Worm (Caenorhabditis elegans) whole organism, young adult: ENCODE measurements around the gene C09F5.1.

Source experiments
- F23B12.7 ChIP-seq: sonication (generic microtip); optimal IDR thresholded peaks from 2 replicates; lab custom pipeline; 2017; ENCODE audit warnings: missing genetic modification characterization, mild to moderate bottlenecking, missing compliant biosample characterization, antibody characterized with exemption, moderate library complexity; ENCODE audit not compliant: insufficient read depth
- F33H1.4 ChIP-seq: fragments of 200-800 bp; sonication (Bioruptor generic); IDR thresholded peaks from 2 replicates; pipeline ENCODE4 v1.3.6; 2022; ENCODE audit warnings: missing genetic modification reagents, missing genetic modification characterization, missing compliant biosample characterization
- Y53F4B.3 ChIP-seq: fragments of 200-800 bp; sonication (Bioruptor generic); IDR thresholded peaks from 2 replicates; pipeline ENCODE4 v1.3.6; 2022; ENCODE audit warnings: missing genetic modification reagents, missing genetic modification characterization, missing compliant biosample characterization
- dpff-1 ChIP-seq: sonication (generic microtip); optimal IDR thresholded peaks from 2 replicates; lab custom pipeline; 2017; ENCODE audit warnings: mild to moderate bottlenecking, missing genetic modification characterization, missing compliant biosample characterization
- egl-44 ChIP-seq: fragments of 200-800 bp; sonication (Bioruptor generic); IDR thresholded peaks from 2 replicates; pipeline ENCODE4 v1.3.6; 2022; ENCODE audit warnings: missing genetic modification reagents, missing genetic modification characterization, missing compliant biosample characterization
- lin-54 ChIP-seq: fragments of 200-800 bp; sonication (Bioruptor generic); optimal IDR thresholded peaks from 2 replicates; lab custom pipeline; 2018; ENCODE audit warnings: mild to moderate bottlenecking, missing genetic modification characterization, missing compliant biosample characterization
- madf-3 ChIP-seq: fragments of 200-800 bp; sonication (Bioruptor generic); IDR thresholded peaks from 2 replicates; pipeline ENCODE4 v1.3.6; 2022; ENCODE audit warnings: missing genetic modification reagents, missing genetic modification characterization, missing compliant biosample characterization
- madf-6 ChIP-seq: fragments of 200-800 bp; sonication (Bioruptor generic); IDR thresholded peaks from 2 replicates; pipeline ENCODE4 v1.3.6; 2022; ENCODE audit warnings: missing genetic modification reagents, missing genetic modification characterization, missing compliant biosample characterization
- mcd-1 ChIP-seq: fragments of 200-800 bp; sonication (Bioruptor generic); IDR thresholded peaks from 2 replicates; pipeline ENCODE4 v1.3.6; 2022; ENCODE audit warnings: missing genetic modification reagents, missing genetic modification characterization, missing compliant biosample characterization
- mes-4 ChIP-seq: sonication (generic microtip); optimal IDR thresholded peaks from 2 replicates; lab custom pipeline; 2016; ENCODE audit warnings: missing genotype, missing genetic modification characterization, missing compliant biosample characterization
- pha-4 ChIP-seq: fragments of 150-350 bp; sonication (generic microtip); optimal IDR thresholded peaks from 2 replicates; lab custom pipeline; 2014; ENCODE audit warnings: missing biosample characterization, missing genetic modification reagents, missing genetic modification characterization
- snpc-1.1 ChIP-seq: sonication (generic microtip); optimal IDR thresholded peaks from 2 replicates; lab custom pipeline; 2017; ENCODE audit warnings: missing genetic modification characterization, mild to moderate bottlenecking, missing compliant biosample characterization, antibody characterized with exemption, moderate library complexity, missing genotype, missing genetic modification reagents; ENCODE audit not compliant: insufficient read depth
- unc-62 ChIP-seq: fragments of 150-350 bp; optimal IDR thresholded peaks from 2 replicates; lab custom pipeline; 2014; ENCODE audit warnings: missing biosample characterization, missing genetic modification reagents, missing genetic modification characterization

DNA sequence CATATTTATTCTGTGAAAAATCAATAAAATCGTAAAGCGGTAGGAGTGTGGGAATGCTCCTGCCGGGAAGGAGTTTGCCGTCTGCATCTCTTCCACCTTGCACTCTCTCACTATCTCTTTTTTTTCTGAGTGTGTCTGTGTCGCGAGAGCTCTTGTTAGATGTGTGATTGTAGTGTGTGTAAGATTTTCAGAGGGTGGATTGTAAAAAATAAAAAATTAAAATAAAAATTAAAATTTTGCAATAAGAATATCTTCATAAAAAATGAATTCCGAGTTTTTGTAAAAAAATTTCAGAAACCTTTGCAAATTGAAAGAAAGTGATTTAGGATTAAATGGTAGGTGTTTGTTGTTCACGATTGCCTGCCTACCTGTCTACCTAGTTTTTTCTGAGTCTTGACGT lies 37.9 kb downstream of the C09F5.1 start, which contains the start of gene sel-15:
- no peak for TF ChIP-seq pha-4 (tag; lab: Kevin White, UChicago)
- TF ChIP-seq madf-3 (GFP tag; lab: Robert Waterston, UW), result no peak
- no peak for TF ChIP-seq egl-44 (GFP tag; lab: Robert Waterston, UW)
- no peak for TF ChIP-seq F23B12.7
- TF ChIP-seq dpff-1 (tag; lab: Kevin White, UChicago), result no peak
- TF ChIP-seq Y53F4B.3 (GFP tag; lab: Robert Waterston, UW), result no peak
- no peak for TF ChIP-seq mes-4
- no peak for TF ChIP-seq unc-62 (GFP tag; lab: Kevin White, UChicago)
- no peak for TF ChIP-seq mcd-1 (GFP tag; lab: Robert Waterston, UW)
- no peak for TF ChIP-seq snpc-1.1
- TF ChIP-seq lin-54 (GFP tag; lab: Kevin White, UChicago), result no peak
- TF ChIP-seq F33H1.4 (GFP tag; lab: Robert Waterston, UW), result no peak
- no peak for TF ChIP-seq madf-6
